Worm (Caenorhabditis elegans) whole organism, young adult: ENCODE measurements around the gene Y75B8A.18.

Source experiments
- D2030.7 ChIP-seq: fragments of 200-800 bp; sonication (Bioruptor generic); IDR thresholded peaks from 2 replicates; pipeline ENCODE4 v1.3.6; 2022; ENCODE audit warnings: missing genetic modification reagents, missing genetic modification characterization, missing compliant biosample characterization
- F22D6.2 ChIP-seq: sonication (generic microtip); optimal IDR thresholded peaks from 2 replicates; lab custom pipeline; 2016; ENCODE audit warnings: mild to moderate bottlenecking, missing genetic modification characterization, missing compliant biosample characterization
- Y53F4B.3 ChIP-seq: fragments of 200-800 bp; sonication (Bioruptor generic); IDR thresholded peaks from 2 replicates; pipeline ENCODE4 v1.3.6; 2022; ENCODE audit warnings: missing genetic modification reagents, missing genetic modification characterization, missing compliant biosample characterization
- Y56A3A.18 ChIP-seq: fragments of 200-800 bp; sonication (Bioruptor generic); IDR thresholded peaks from 2 replicates; pipeline ENCODE4 v1.3.6; 2022; ENCODE audit warnings: missing genetic modification reagents, missing genetic modification characterization, missing compliant biosample characterization
- akir-1 ChIP-seq: fragments of 200-800 bp; sonication (Bioruptor generic); optimal IDR thresholded peaks from 2 replicates; lab custom pipeline; 2018; ENCODE audit warnings: mild to moderate bottlenecking, missing genetic modification characterization, moderate library complexity, missing compliant biosample characterization
- attf-6 ChIP-seq: fragments of 200-800 bp; sonication (Bioruptor generic); IDR thresholded peaks from 2 replicates; pipeline ENCODE4 v1.3.6; 2022; ENCODE audit warnings: missing genetic modification reagents, missing genetic modification characterization, missing compliant biosample characterization
- bed-2 ChIP-seq: fragments of 200-800 bp; sonication (Bioruptor generic); IDR thresholded peaks from 2 replicates; pipeline ENCODE4 v1.3.6; 2022; ENCODE audit warnings: missing genetic modification reagents, missing genetic modification characterization, missing compliant biosample characterization
- ccch-3 ChIP-seq: fragments of 200-800 bp; sonication (Bioruptor generic); optimal IDR thresholded peaks from 2 replicates; lab custom pipeline; 2018; ENCODE audit warnings: mild to moderate bottlenecking, missing genetic modification characterization, missing compliant biosample characterization
- ceh-58 ChIP-seq: fragments of 200-800 bp; sonication (Bioruptor generic); IDR thresholded peaks from 2 replicates; pipeline ENCODE4 v1.3.6; 2022; ENCODE audit warnings: missing genetic modification characterization, missing compliant biosample characterization
- dpl-1 ChIP-seq: fragments of 150-350 bp; optimal IDR thresholded peaks from 2 replicates; lab custom pipeline; 2014; ENCODE audit warnings: missing biosample characterization, missing genetic modification reagents, missing genetic modification characterization
- efl-1 ChIP-seq: fragments of 150-350 bp; optimal IDR thresholded peaks from 2 replicates; lab custom pipeline; 2014; ENCODE audit warnings: missing biosample characterization, missing genetic modification reagents, missing genetic modification characterization
- egl-44 ChIP-seq: fragments of 200-800 bp; sonication (Bioruptor generic); IDR thresholded peaks from 2 replicates; pipeline ENCODE4 v1.3.6; 2022; ENCODE audit warnings: missing genetic modification reagents, missing genetic modification characterization, missing compliant biosample characterization
- hmg-1.2 ChIP-seq: fragments of 200-800 bp; sonication (Bioruptor generic); IDR thresholded peaks from 2 replicates; pipeline ENCODE4 v1.3.6; 2022; ENCODE audit warnings: missing genetic modification reagents, missing genetic modification characterization, missing compliant biosample characterization
- hmg-20 ChIP-seq: fragments of 200-800 bp; sonication (Bioruptor generic); IDR thresholded peaks from 2 replicates; pipeline ENCODE4 v1.3.6; 2022; ENCODE audit warnings: missing genetic modification reagents, missing genetic modification characterization, missing compliant biosample characterization
- lag-1 ChIP-seq: fragments of 200-800 bp; sonication (Bioruptor generic); IDR thresholded peaks from 2 replicates; pipeline ENCODE4 v1.3.6; 2022; ENCODE audit warnings: missing genetic modification reagents, missing genetic modification characterization, missing compliant biosample characterization
- madf-3 ChIP-seq: fragments of 200-800 bp; sonication (Bioruptor generic); IDR thresholded peaks from 2 replicates; pipeline ENCODE4 v1.3.6; 2022; ENCODE audit warnings: missing genetic modification reagents, missing genetic modification characterization, missing compliant biosample characterization
- nfyb-1 ChIP-seq: fragments of 200-800 bp; sonication (Bioruptor generic); IDR thresholded peaks from 2 replicates; pipeline ENCODE4 v1.3.6; 2022; ENCODE audit warnings: missing genetic modification reagents, missing genetic modification characterization, missing compliant biosample characterization
- nhr-27 ChIP-seq: fragments of 200-800 bp; sonication (Bioruptor generic); optimal IDR thresholded peaks from 2 replicates; lab custom pipeline; 2018; ENCODE audit warnings: mild to moderate bottlenecking, missing genetic modification characterization, moderate library complexity, missing compliant biosample characterization
- rpc-1 ChIP-seq, 2 experiments: fragments of 150-350 bp in 1 of 2; sonication (generic microtip) in 1 of 2; optimal IDR thresholded peaks; 2 replicates each; lab custom pipeline; 2014 to 2018; ENCODE audit warnings: missing biosample characterization in 1 of 2, missing genetic modification characterization in 1 of 2, missing genetic modification reagents in 1 of 2, missing genotype in 1 of 2
- sdz-38 ChIP-seq: sonication (generic microtip); optimal IDR thresholded peaks from 2 replicates; lab custom pipeline; 2016; ENCODE audit warnings: missing genotype, missing genetic modification characterization, missing compliant biosample characterization
- sea-2 ChIP-seq: fragments of 200-800 bp; sonication (Bioruptor generic); IDR thresholded peaks from 2 replicates; pipeline ENCODE4 v1.3.6; 2022; ENCODE audit warnings: missing genetic modification characterization, missing compliant biosample characterization
- somi-1 ChIP-seq: fragments of 200-800 bp; sonication (Bioruptor generic); optimal IDR thresholded peaks from 2 replicates; lab custom pipeline; 2018; ENCODE audit warnings: mild to moderate bottlenecking, missing genetic modification characterization, missing compliant biosample characterization
- tbp1 ChIP-seq: fragments of 200-800 bp; sonication (Bioruptor generic); optimal IDR thresholded peaks from 2 replicates; lab custom pipeline; 2018; ENCODE audit warnings: mild to moderate bottlenecking, missing genetic modification characterization, missing compliant biosample characterization
- zfh-2 ChIP-seq: fragments of 200-800 bp; sonication (Bioruptor generic); conservative IDR thresholded peaks from 2 replicates; pipeline ENCODE4 v1.3.6; 2022; ENCODE audit warnings: missing genetic modification reagents, missing genetic modification characterization, missing compliant biosample characterization
- ztf-25 ChIP-seq: fragments of 200-800 bp; sonication (Bioruptor generic); IDR thresholded peaks from 2 replicates; pipeline ENCODE4 v1.3.6; 2022; ENCODE audit warnings: missing genetic modification reagents, missing genetic modification characterization, missing compliant biosample characterization

Y75B8A.18 gene

DNA sequence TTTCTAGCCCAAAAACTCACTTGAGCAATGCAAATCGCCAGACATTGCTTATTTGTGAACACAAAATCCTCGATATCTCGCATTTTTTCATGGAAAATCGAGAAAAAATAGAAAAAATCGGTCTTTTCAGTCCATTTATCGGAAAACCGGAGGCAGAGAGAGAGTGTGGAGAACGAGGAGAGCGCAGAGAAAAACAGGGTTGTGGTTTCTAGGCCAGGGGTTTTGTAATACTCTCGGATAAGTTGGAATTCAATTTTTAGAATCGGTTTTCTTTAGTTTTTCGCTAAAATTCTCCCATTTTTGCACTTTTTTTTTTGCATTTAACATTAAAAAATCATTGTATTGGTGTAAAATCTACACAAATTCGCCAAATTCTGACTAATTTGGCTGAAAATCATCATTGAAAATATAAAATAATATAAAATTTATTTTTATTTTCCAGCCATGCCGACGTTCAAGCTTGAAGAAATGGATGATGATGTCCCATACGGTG is 47.6 kb upstream of the Y75B8A.18 start, which contains the start of the genes Y75B8A.24 and Y75B8A.25 (continued):
- TF ChIP-seq hmg-1.2 (GFP tag; lab: Robert Waterston, UW), result peak; percentile 98
- no peak for TF ChIP-seq dpl-1 (GFP tag; lab: Kevin White, UChicago)
- no peak for TF ChIP-seq egl-44 (GFP tag; lab: Robert Waterston, UW)
- TF ChIP-seq tbp1 (GFP tag; lab: Kevin White, UChicago), result peak; percentile 39
- no peak for TF ChIP-seq nhr-27 (tag; lab: Kevin White, UChicago)
- no peak for TF ChIP-seq ztf-25 (GFP tag; lab: Robert Waterston, UW)
- peak; percentile 54; the same call in 1 of the 2 replicates for TF ChIP-seq D2030.7 (GFP tag; lab: Robert Waterston, UW)
- no peak for TF ChIP-seq rpc-1 (optimal IDR thresholded peaks at IDR 0.05; lab: Kevin White, UChicago)
- TF ChIP-seq rpc-1 (tag; optimal IDR thresholded peaks at IDR 0.05; lab: Kevin White, UChicago), result no peak
- TF ChIP-seq sdz-38, result no peak
- no peak for TF ChIP-seq F22D6.2 (tag; lab: Kevin White, UChicago)
- no peak for TF ChIP-seq zfh-2 (GFP tag; lab: Robert Waterston, UW)

ce11 chrIII:12270391-12270790 is 44.4 kb upstream of the Y75B8A.18 start:
- TF ChIP-seq Y56A3A.18 (GFP tag; lab: Robert Waterston, UW), result no peak
- TF ChIP-seq nfyb-1, result peak; percentile 30; the same call in 1 of the 2 replicates
- TF ChIP-seq, all 124 proteins: peak for 1

ce11 chrIII:12269807-12270206 is 43.8 kb upstream of the Y75B8A.18 start:
- TF ChIP-seq sdz-38, result no peak
- peak; percentile 41; the same call in 1 of the 2 replicates for TF ChIP-seq nfyb-1
- TF ChIP-seq, all 124 proteins: peak for 1

ce11 chrIII:12260413-12260812 is 34.4 kb upstream of the Y75B8A.18 start:
- no peak for TF ChIP-seq somi-1 (GFP tag; lab: Kevin White, UChicago)
- TF ChIP-seq madf-3, result no peak
- no peak for TF ChIP-seq ccch-3 (GFP tag; lab: Kevin White, UChicago)
- no peak for TF ChIP-seq akir-1 (GFP tag; lab: Kevin White, UChicago)
- no peak for TF ChIP-seq Y53F4B.3 (GFP tag; lab: Robert Waterston, UW)
- TF ChIP-seq hmg-20 (GFP tag; lab: Robert Waterston, UW), result no peak
- no peak for TF ChIP-seq attf-6 (GFP tag; lab: Robert Waterston, UW)
- TF ChIP-seq lag-1 (GFP tag; lab: Robert Waterston, UW), result no peak

DNA sequence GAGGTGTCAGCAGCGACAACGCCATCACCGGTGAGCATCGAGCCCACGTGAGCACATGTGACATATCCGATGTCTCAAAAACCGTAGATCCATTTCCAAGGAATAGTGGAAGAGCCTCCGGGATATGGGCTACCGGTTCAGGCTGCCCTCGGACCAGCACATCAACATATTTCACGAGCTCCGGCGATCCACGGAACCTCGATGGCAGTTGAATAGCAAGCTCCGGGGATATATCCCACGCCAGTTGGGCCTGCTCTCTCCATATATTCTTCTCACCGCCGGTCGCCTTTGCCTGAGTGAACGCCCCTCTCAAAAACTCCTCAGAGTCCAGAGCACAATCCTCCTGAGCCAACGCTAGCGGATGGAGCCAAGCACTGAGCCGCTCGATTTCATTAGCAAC is 33.8 kb upstream of the Y75B8A.18 start:
- TF ChIP-seq bed-2 (no peak), zfh-2 (GFP tag; lab: Robert Waterston, UW) (peak; percentile 78), dpl-1 (GFP tag; lab: Kevin White, UChicago) (no peak), madf-3 (0 out of 2 replicates have a peak, but pooled peaks have one; percentile 45)

- TF ChIP-seq ceh-58 (GFP tag; lab: Robert Waterston, UW), result no peak
Observed at ce11 chrIII:12253342-12253741, 27.3 kb upstream of the Y75B8A.18 start.

ce11 chrIII:12251178-12251577 is 25.1 kb upstream of the Y75B8A.18 start:
- TF ChIP-seq efl-1 (peak; percentile 15), sea-2 (no peak)
